Fruit fly (Drosophila melanogaster) whole organism, embryonic: ENCODE data around the gene qtc.

Experiments
- CG11696 ChIP-seq: fragments of 200-800 bp; sonication (Bioruptor generic); IDR thresholded peaks from 2 replicates; pipeline ENCODE4 v1.3.6; 2022; ENCODE audit warnings: missing biosample characterization, missing genetic modification characterization
- CG12659 ChIP-seq: fragments of 200-800 bp; sonication (Bioruptor generic); optimal IDR thresholded peaks from 3 replicates; lab custom pipeline; 2017; ENCODE audit warnings: mild to moderate bottlenecking, missing biosample characterization, missing genetic modification reagents, missing genetic modification characterization
- CG12744 ChIP-seq: fragments of 200-800 bp; sonication (Bioruptor generic); optimal IDR thresholded peaks from 2 replicates; lab custom pipeline; 2016; ENCODE audit warnings: missing biosample characterization, missing genetic modification characterization
- CG14014 ChIP-seq: fragments of 200-800 bp; sonication (Bioruptor generic); IDR thresholded peaks from 2 replicates; pipeline ENCODE4 v1.3.6; 2022; ENCODE audit warnings: missing biosample characterization, missing genetic modification characterization
- CG1603 ChIP-seq: fragments of 200-800 bp; sonication (Bioruptor generic); optimal IDR thresholded peaks from 2 replicates; lab custom pipeline; 2019; ENCODE audit warnings: missing biosample characterization, mild to moderate bottlenecking, missing genetic modification characterization, moderate library complexity
- CG17359 ChIP-seq: fragments of 200-800 bp; sonication (Bioruptor generic); optimal IDR thresholded peaks from 3 replicates; lab custom pipeline; 2018; ENCODE audit warnings: missing biosample characterization, mild to moderate bottlenecking, missing genetic modification characterization, moderate library complexity
- CG17385 ChIP-seq: fragments of 200-800 bp; sonication (Bioruptor generic); optimal IDR thresholded peaks from 3 replicates; lab custom pipeline; 2018; ENCODE audit warnings: missing biosample characterization, mild to moderate bottlenecking, missing genetic modification characterization
- CG17568 ChIP-seq: fragments of 200-800 bp; sonication (Bioruptor generic); optimal IDR thresholded peaks from 2 replicates; lab custom pipeline; 2018; ENCODE audit warnings: missing biosample characterization, mild to moderate bottlenecking, missing genetic modification characterization, moderate library complexity
- CG18619 ChIP-seq: fragments of 200-800 bp; sonication (Bioruptor generic); optimal IDR thresholded peaks from 3 replicates; lab custom pipeline; 2017; ENCODE audit warnings: missing biosample characterization, mild to moderate bottlenecking, missing genetic modification characterization
- CG31365 ChIP-seq: fragments of 200-800 bp; sonication (Bioruptor generic); optimal IDR thresholded peaks from 2 replicates; lab custom pipeline; 2018; ENCODE audit warnings: missing biosample characterization, mild to moderate bottlenecking, missing genetic modification characterization
- CG3407 ChIP-seq: fragments of 200-800 bp; sonication (Bioruptor generic); optimal IDR thresholded peaks from 2 replicates; lab custom pipeline; 2018; ENCODE audit warnings: missing biosample characterization, mild to moderate bottlenecking, missing genetic modification characterization
- CG3726 ChIP-seq: fragments of 200-800 bp; sonication (Bioruptor generic); IDR thresholded peaks from 3 replicates; pipeline ENCODE4, ENCODE4 v1.3.6; 2022; ENCODE audit warnings: missing biosample characterization, missing genetic modification characterization
- CG3995 ChIP-seq: fragments of 200-800 bp; sonication (Bioruptor generic); optimal IDR thresholded peaks from 3 replicates; lab custom pipeline; 2016; ENCODE audit warnings: missing biosample characterization, missing genetic modification characterization
- CG7786 ChIP-seq: fragments of 200-800 bp; sonication (Bioruptor generic); optimal IDR thresholded peaks from 2 replicates; lab custom pipeline; 2016; ENCODE audit warnings: missing biosample characterization, missing genetic modification characterization
- CG7839 ChIP-seq: fragments of 200-800 bp; sonication (Bioruptor generic); optimal IDR thresholded peaks from 3 replicates; lab custom pipeline; 2018; ENCODE audit warnings: missing biosample characterization, mild to moderate bottlenecking, missing genetic modification characterization, moderate library complexity
- CG9876 ChIP-seq: fragments of 200-800 bp; sonication (Bioruptor generic); optimal IDR thresholded peaks from 2 replicates; lab custom pipeline; 2016; ENCODE audit warnings: missing biosample characterization, missing genetic modification characterization
- CoRest ChIP-seq: fragments of 200-800 bp; sonication (Bioruptor generic); optimal IDR thresholded peaks from 3 replicates; lab custom pipeline; 2018; ENCODE audit warnings: missing biosample characterization, mild to moderate bottlenecking, missing genetic modification characterization, moderate library complexity
- Ets97D ChIP-seq: fragments of 200-800 bp; sonication (Bioruptor generic); optimal IDR thresholded peaks from 3 replicates; lab custom pipeline; 2016; ENCODE audit warnings: missing biosample characterization, missing genetic modification characterization
- Gug ChIP-seq: fragments of 200-800 bp; sonication (Bioruptor generic); IDR thresholded peaks from 4 replicates; pipeline ENCODE4 v1.3.6; 2022; ENCODE audit warnings: missing biosample characterization, missing genetic modification characterization
- H15 ChIP-seq: fragments of 200-800 bp; sonication (Bioruptor generic); IDR thresholded peaks from 3 replicates; pipeline ENCODE4 v1.3.6; 2022; ENCODE audit warnings: missing biosample characterization, missing genetic modification characterization
- Hand ChIP-seq: fragments of 200-800 bp; sonication (Bioruptor generic); optimal IDR thresholded peaks from 2 replicates; lab custom pipeline; 2017; ENCODE audit warnings: mild to moderate bottlenecking, missing biosample characterization, missing genetic modification reagents, missing genetic modification characterization
- Hey ChIP-seq: fragments of 200-800 bp; sonication (Bioruptor generic); optimal IDR thresholded peaks from 3 replicates; lab custom pipeline; 2018; ENCODE audit warnings: missing biosample characterization, mild to moderate bottlenecking, missing genetic modification characterization
- Hr3 ChIP-seq: fragments of 200-800 bp; sonication (Bioruptor generic); optimal IDR thresholded peaks from 3 replicates; lab custom pipeline; 2016; ENCODE audit warnings: missing biosample characterization, missing genetic modification characterization
- Hr51 ChIP-seq, 2 experiments: fragments of 200-800 bp; sonication (Bioruptor generic); optimal IDR thresholded peaks; 2 replicates in 1 of 2; 3 replicates in 1 of 2; lab custom pipeline; 2016 to 2018; ENCODE audit warnings: missing biosample characterization in 2 of 2, missing genetic modification characterization in 2 of 2, mild to moderate bottlenecking in 1 of 2, moderate library complexity in 1 of 2
- Mes4 ChIP-seq: fragments of 200-800 bp; sonication (Bioruptor generic); optimal IDR thresholded peaks from 2 replicates; lab custom pipeline; 2016; ENCODE audit warnings: missing biosample characterization, missing genetic modification characterization
- Nf-YA ChIP-seq: fragments of 200-800 bp; sonication (Bioruptor generic); IDR thresholded peaks from 2 replicates; pipeline ENCODE4 v1.3.6; 2022; ENCODE audit warnings: missing biosample characterization, missing genetic modification characterization
- Side ChIP-seq: fragments of 200-800 bp; sonication (Bioruptor generic); optimal IDR thresholded peaks from 2 replicates; lab custom pipeline; 2016; ENCODE audit warnings: missing biosample characterization, missing genetic modification characterization
- Sry-β ChIP-seq: fragments of 200-800 bp; sonication (Bioruptor generic); optimal IDR thresholded peaks from 2 replicates; lab custom pipeline; 2018; ENCODE audit warnings: missing biosample characterization, mild to moderate bottlenecking, missing genetic modification characterization, moderate library complexity
- Sry-δ ChIP-seq: fragments of 200-800 bp; sonication (Bioruptor generic); optimal IDR thresholded peaks from 2 replicates; lab custom pipeline; 2016; ENCODE audit warnings: missing biosample characterization, missing genetic modification characterization
- Ssrp ChIP-seq: fragments of 200-800 bp; sonication (Bioruptor generic); optimal IDR thresholded peaks from 2 replicates; lab custom pipeline; 2018; ENCODE audit warnings: missing biosample characterization, mild to moderate bottlenecking, missing genetic modification characterization, moderate library complexity
- Vsx1 ChIP-seq: fragments of 200-800 bp; sonication (Bioruptor generic); optimal IDR thresholded peaks from 2 replicates; lab custom pipeline; 2017; ENCODE audit warnings: missing biosample characterization, mild to moderate bottlenecking, missing genetic modification characterization, missing genetic modification reagents
- ab ChIP-seq: fragments of 200-800 bp; sonication (Bioruptor generic); optimal IDR thresholded peaks from 2 replicates; lab custom pipeline; 2016; ENCODE audit warnings: missing biosample characterization, missing genetic modification characterization
- ap ChIP-seq: fragments of 200-800 bp; sonication (Bioruptor generic); IDR thresholded peaks from 2 replicates; pipeline ENCODE4 v1.3.6; 2022; ENCODE audit warnings: missing biosample characterization, missing genetic modification characterization
- ara ChIP-seq: fragments of 200-800 bp; sonication (Bioruptor generic); IDR thresholded peaks from 2 replicates; pipeline ENCODE4 v1.3.6; 2022; ENCODE audit warnings: missing biosample characterization, missing genetic modification characterization
- ase ChIP-seq: fragments of 200-800 bp; sonication (Bioruptor generic); IDR thresholded peaks from 3 replicates; pipeline ENCODE4 v1.3.6; 2022; ENCODE audit warnings: missing biosample characterization, missing genetic modification characterization
- az2 ChIP-seq: fragments of 200-800 bp; sonication (Bioruptor generic); optimal IDR thresholded peaks from 3 replicates; lab custom pipeline; 2016; ENCODE audit warnings: missing biosample characterization, missing genetic modification characterization
- bcd ChIP-seq: fragments of 200-800 bp; sonication (Bioruptor generic); optimal IDR thresholded peaks from 2 replicates; lab custom pipeline; 2017; ENCODE audit warnings: missing biosample characterization, mild to moderate bottlenecking, missing genetic modification characterization
- caup ChIP-seq: fragments of 200-800 bp; sonication (Bioruptor generic); optimal IDR thresholded peaks from 3 replicates; lab custom pipeline; 2017; ENCODE audit warnings: missing biosample characterization, mild to moderate bottlenecking, missing genetic modification characterization, moderate library complexity; ENCODE audit not compliant: severe bottlenecking
- ci ChIP-seq: fragments of 200-800 bp; sonication (Bioruptor generic); IDR thresholded peaks from 3 replicates; pipeline ENCODE4 v1.3.6; 2022; ENCODE audit warnings: missing biosample characterization, missing genetic modification characterization
- dati ChIP-seq: fragments of 200-800 bp; sonication (Bioruptor generic); IDR thresholded peaks from 2 replicates; pipeline ENCODE4 v1.3.6; 2022; ENCODE audit warnings: missing biosample characterization, missing genetic modification characterization
- exex ChIP-seq: fragments of 200-800 bp; sonication (Bioruptor generic); optimal IDR thresholded peaks from 4 replicates; lab custom pipeline; 2018; ENCODE audit warnings: missing biosample characterization, mild to moderate bottlenecking, missing genetic modification characterization, moderate library complexity
- hkb ChIP-seq, 2 experiments: fragments of 200-800 bp in 1 of 2; fragments of >200 bp in 1 of 2; sonication (Bioruptor generic) in 1 of 2; IDR thresholded peaks in 1 of 2; optimal IDR thresholded peaks in 1 of 2; 2 replicates each; pipeline versions ENCODE4 v1.3.6 to Lab custom; 2017 to 2022; ENCODE audit warnings: missing biosample characterization in 1 of 2, missing genetic modification characterization in 1 of 2
- jumu ChIP-seq: fragments of 200-800 bp; sonication (Bioruptor generic); optimal IDR thresholded peaks from 3 replicates; lab custom pipeline; 2016; ENCODE audit warnings: missing biosample characterization, missing genetic modification characterization
- pb ChIP-seq: fragments of 200-800 bp; sonication (Bioruptor generic); optimal IDR thresholded peaks from 3 replicates; lab custom pipeline; 2016; ENCODE audit warnings: missing biosample characterization, missing genetic modification characterization
- pho ChIP-seq: fragments of 200-800 bp; sonication (Bioruptor generic); optimal IDR thresholded peaks from 2 replicates; lab custom pipeline; 2016; ENCODE audit warnings: missing biosample characterization, missing genetic modification characterization
- ro ChIP-seq: fragments of 200-800 bp; sonication (Bioruptor generic); IDR thresholded peaks from 2 replicates; pipeline ENCODE4 v1.3.6; 2022; ENCODE audit warnings: missing biosample characterization, missing genetic modification characterization
- shn ChIP-seq: fragments of 200-800 bp; sonication (Bioruptor generic); optimal IDR thresholded peaks from 3 replicates; lab custom pipeline; 2016; ENCODE audit warnings: missing biosample characterization, missing genetic modification characterization
- sim ChIP-seq: fragments of 200-800 bp; sonication (Bioruptor generic); IDR thresholded peaks from 2 replicates; pipeline ENCODE4 v1.3.6; 2022; ENCODE audit warnings: missing biosample characterization, missing genetic modification characterization
- tio ChIP-seq: fragments of 200-800 bp; sonication (Bioruptor generic); optimal IDR thresholded peaks from 2 replicates; lab custom pipeline; 2017; ENCODE audit warnings: missing biosample characterization, missing genetic modification characterization, inconsistent platforms
- trh ChIP-seq: fragments of 200-800 bp; sonication (Bioruptor generic); optimal IDR thresholded peaks from 2 replicates; lab custom pipeline; 2016; ENCODE audit warnings: missing biosample characterization, missing genetic modification characterization

qtc gene

DNA sequence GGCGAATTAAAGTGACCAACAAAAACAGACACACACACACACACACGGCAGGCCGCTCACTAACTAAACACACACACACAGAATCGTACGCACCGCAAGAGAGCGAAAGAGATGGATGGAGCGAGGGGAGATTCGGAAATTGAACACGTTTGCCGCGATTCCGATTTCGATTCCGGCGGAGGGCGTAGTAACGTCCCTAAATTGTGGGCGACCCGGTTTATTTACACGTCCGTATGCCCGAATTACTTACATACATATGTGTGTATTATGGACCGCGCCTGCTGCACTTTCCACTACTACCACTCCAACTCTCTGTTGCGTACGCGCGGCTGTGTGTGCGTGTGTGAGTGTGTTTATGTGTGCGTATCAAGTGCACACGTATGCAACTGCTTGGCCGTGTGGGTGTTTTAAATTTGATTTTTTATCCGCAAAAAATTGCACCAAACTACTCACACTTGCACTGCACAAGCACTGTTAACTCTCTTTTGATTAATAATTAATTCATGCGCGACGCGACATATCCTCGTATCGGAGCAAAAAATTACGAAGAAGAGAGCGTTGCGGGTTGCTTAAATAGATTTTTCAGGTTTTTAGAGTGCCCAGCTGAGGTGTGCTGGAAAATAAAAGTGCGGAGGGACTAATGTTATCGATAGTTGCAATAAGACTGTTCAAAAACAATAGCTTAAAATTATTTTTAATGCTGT is 32.5 kb downstream of the qtc start, which contains the start of gene Pgant5 (continued):
- no peak for TF ChIP-seq ap
- no peak for TF ChIP-seq Side (GFP tag; lab: Kevin White, UChicago)
- no peak for TF ChIP-seq caup
- TF ChIP-seq az2 (GFP tag; lab: Kevin White, UChicago) = no peak
- no peak for TF ChIP-seq bcd (GFP tag; lab: Kevin White, UChicago)
- TF ChIP-seq dati (GFP tag; lab: Robert Waterston, UW) = no peak
- no peak for TF ChIP-seq tio (GFP tag; lab: Kevin White, UChicago)
- no peak for TF ChIP-seq CG3726 (GFP tag; lab: Robert Waterston, UW)
- peak; percentile 55 for TF ChIP-seq CG12659
- peak; percentile 7 for TF ChIP-seq CG1603
- TF ChIP-seq jumu (GFP tag; lab: Kevin White, UChicago) = peak; percentile 5
- peak; percentile 6; the same call in 1 of the 2 replicates for TF ChIP-seq ara (GFP tag; lab: Robert Waterston, UW)
- TF ChIP-seq CG17385 (GFP tag; lab: Kevin White, UChicago) = peak; percentile 63
- TF ChIP-seq Gug (GFP tag; lab: Robert Waterston, UW) = no peak
- no peak for TF ChIP-seq CG17568 (GFP tag; lab: Kevin White, UChicago)
- TF ChIP-seq Mes4 = no peak
- TF ChIP-seq Hand = peak; percentile 42
- TF ChIP-seq CG9876 (GFP tag; lab: Kevin White, UChicago) = no peak
- no peak for TF ChIP-seq CG3407 (GFP tag; lab: Kevin White, UChicago)
- no peak for TF ChIP-seq Ssrp (tag; lab: Kevin White, UChicago)
- TF ChIP-seq ab (GFP tag; lab: Kevin White, UChicago) = no peak
- TF ChIP-seq Ets97D (GFP tag; lab: Kevin White, UChicago) = no peak
- no peak for TF ChIP-seq CG7786
- no peak for TF ChIP-seq CG3995 (GFP tag; lab: Kevin White, UChicago)
- TF ChIP-seq Nf-YA (GFP tag; lab: Robert Waterston, UW) = no peak
- TF ChIP-seq CG11696 (GFP tag; lab: Robert Waterston, UW) = no peak
- TF ChIP-seq H15 (GFP tag; lab: Robert Waterston, UW) = no peak
- TF ChIP-seq CG7839 = no peak
- no peak for TF ChIP-seq CG18619 (GFP tag; lab: Kevin White, UChicago)
- TF ChIP-seq Sry-δ (GFP tag; lab: Kevin White, UChicago) = peak; percentile 28
- TF ChIP-seq ase = no peak
- no peak for TF ChIP-seq sim (GFP tag; lab: Robert Waterston, UW)
- peak; percentile 98 for TF ChIP-seq hkb (optimal IDR thresholded peaks at IDR 0.05; lab: Kevin White, UChicago)
- TF ChIP-seq hkb (GFP tag; IDR thresholded peaks at IDR 0.05; lab: Robert Waterston, UW) = no peak
- TF ChIP-seq CG17359 = no peak
- no peak for TF ChIP-seq shn (GFP tag; lab: Kevin White, UChicago)
- TF ChIP-seq ro (GFP tag; lab: Robert Waterston, UW) = no peak
- TF ChIP-seq Sry-β (GFP tag; lab: Kevin White, UChicago) = no peak
- TF ChIP-seq Hr51 (GFP tag; optimal IDR thresholded peaks at IDR 0.05; lab: Kevin White, UChicago) = no peak
- TF ChIP-seq Vsx1 (GFP tag; lab: Kevin White, UChicago) = no peak
- no peak for TF ChIP-seq CG31365
- peak; percentile 15 for TF ChIP-seq exex (tag; lab: Kevin White, UChicago)
- peak; percentile 24 for TF ChIP-seq pho (GFP tag; lab: Kevin White, UChicago)
- 0 out of 2 replicates have a peak, but pooled peaks have one; percentile 30 for TF ChIP-seq CG14014 (GFP tag; lab: Robert Waterston, UW)
- no peak for TF ChIP-seq Hey (tag; lab: Kevin White, UChicago)
- TF ChIP-seq trh (GFP tag; lab: Kevin White, UChicago) = no peak
- 0 out of 3 replicates have a peak, but pooled peaks have one; percentile 19 for TF ChIP-seq ci (GFP tag; lab: Robert Waterston, UW)
- no peak for TF ChIP-seq CoRest (tag; lab: Kevin White, UChicago)
- no peak for TF ChIP-seq Hr3 (GFP tag; lab: Kevin White, UChicago)
- no peak for TF ChIP-seq CG12744
- no peak for TF ChIP-seq pb
